Worm (Caenorhabditis elegans): ENCODE data around the gene F42F12.14.

Gene F42F12.14

ce11 chrX:12362951-12363486 is 14.6 kb downstream of the F42F12.14 start (continued):
- TF ChIP-seq efl-1 (optimal IDR thresholded peaks at IDR 0.05) (peak; percentile 80 to 83), efl-1 (GFP tag; optimal IDR thresholded peaks at IDR 0.05 in 1 of 2) (peak; percentile 52 to 96), ama-1 (optimal IDR thresholded peaks at IDR 0.05) (no peak), aha-1 (tag; optimal IDR thresholded peaks at IDR 0.05) (peak; percentile 92), hlh-17 (GFP tag; optimal IDR thresholded peaks at IDR 0.05; ENCODE audit: borderline replicate concordance) (no peak), egl-13 (tag; optimal IDR thresholded peaks at IDR 0.05) (peak; percentile 96), C16A3.4 (tag; optimal IDR thresholded peaks at IDR 0.05) (peak; percentile 99), lin-13 (GFP tag; optimal IDR thresholded peaks at IDR 0.05) (peak; percentile 96), nhr-90 (tag; optimal IDR thresholded peaks at IDR 0.05; ENCODE audit: poor library complexity) (peak; percentile 99), unc-98 (GFP tag; IDR thresholded peaks at IDR 0.05) (peak; percentile 68), nhr-11 (tag; optimal IDR thresholded peaks at IDR 0.05) (peak; percentile 100), ztf-4 (tag; optimal IDR thresholded peaks at IDR 0.05) (peak; percentile 96), ceh-8 (GFP tag; optimal IDR thresholded peaks at IDR 0.05) (peak; percentile 96), ets-5 (GFP tag; IDR thresholded peaks at IDR 0.05) (no peak), pag-3 (tag; optimal IDR thresholded peaks at IDR 0.05; ENCODE audit: borderline replicate concordance, insufficient read depth) (peak; percentile 76), mep-1 (tag; optimal IDR thresholded peaks at IDR 0.05) (peak; percentile 100), elt-2 (tag; optimal IDR thresholded peaks at IDR 0.05) (peak; percentile 91), sptf-1 (tag; optimal IDR thresholded peaks at IDR 0.05) (no peak), jun-1 (tag; optimal IDR thresholded peaks at IDR 0.05) (peak; percentile 99), dsc-1 (tag; optimal IDR thresholded peaks at IDR 0.05) (peak; percentile 100), zag-1 (tag; optimal IDR thresholded peaks at IDR 0.05) (peak; percentile 84), irx-1 (tag; optimal IDR thresholded peaks at IDR 0.05) (peak; percentile 99), unc-62 (GFP tag; optimal IDR thresholded peaks at IDR 0.05) (no peak), mdl-1 (tag; optimal IDR thresholded peaks at IDR 0.05) (peak in 1 of 2 experiments; percentile 86), fkh-4 (tag; optimal IDR thresholded peaks at IDR 0.05; ENCODE audit: borderline replicate concordance) (peak; percentile 88), elt-3 (tag; optimal IDR thresholded peaks at IDR 0.05) (peak in 4 of 6 experiments; percentile 54 to 100 (median 89)), blmp-1 (tag; optimal IDR thresholded peaks at IDR 0.05) (peak; percentile 54), mef-2 (tag; optimal IDR thresholded peaks at IDR 0.05) (peak; percentile 74), C34B4.2 (tag; optimal IDR thresholded peaks at IDR 0.05) (no peak), nhr-77 (tag; optimal IDR thresholded peaks at IDR 0.05) (peak; percentile 99), nhr-19 (GFP tag; conservative IDR thresholded peaks at IDR 0.05) (peak; percentile 97), lin-15B (tag; optimal IDR thresholded peaks at IDR 0.05) (no peak), efl-3 (GFP tag; optimal IDR thresholded peaks at IDR 0.05) (peak; percentile 67)

DNA sequence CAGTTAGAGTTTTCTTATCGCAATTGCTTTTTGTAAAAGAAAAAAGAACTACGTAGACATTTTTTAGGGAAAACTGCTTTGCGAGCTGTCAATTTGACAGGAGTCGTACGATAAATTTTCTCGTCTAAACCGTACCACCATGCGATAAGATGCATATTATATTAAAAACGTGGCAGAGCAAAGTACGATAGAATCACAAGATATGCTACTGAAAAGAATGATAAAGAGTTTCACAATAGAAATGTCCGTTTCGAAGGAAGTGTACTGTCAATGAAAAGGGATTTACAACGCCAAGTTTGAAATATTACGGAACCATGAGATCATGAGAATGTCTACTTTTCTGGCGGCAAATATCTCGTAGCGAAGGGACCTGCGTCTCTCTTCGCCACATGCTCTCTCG is 16.4 kb downstream of the F42F12.14 start, which contains the start of gene F19H6.5:
Gene F19H6.5 (minus strand): TSS at position 101 of the 400 bp plus-strand sequence.
- no peak for TF ChIP-seq F16B12.6 (tag; optimal IDR thresholded peaks at IDR 0.05)
- no peak for TF ChIP-seq mdl-1 (tag; optimal IDR thresholded peaks at IDR 0.05)
- no peak for TF ChIP-seq hlh-17 (GFP tag; optimal IDR thresholded peaks at IDR 0.05; ENCODE audit: borderline replicate concordance)
- no peak for TF ChIP-seq hpl-2 (GFP tag; optimal IDR thresholded peaks at IDR 0.05)
- TF ChIP-seq nhr-47 (tag; optimal IDR thresholded peaks at IDR 0.05) = no peak
- no peak for TF ChIP-seq nhr-90 (tag; optimal IDR thresholded peaks at IDR 0.05; ENCODE audit: poor library complexity)
- no peak for TF ChIP-seq elt-3 (tag; optimal IDR thresholded peaks at IDR 0.05)
- no peak for TF ChIP-seq zip-4 (GFP tag; optimal IDR thresholded peaks at IDR 0.05)
- TF ChIP-seq fos-1 (tag; optimal IDR thresholded peaks at IDR 0.05) = no peak
- TF ChIP-seq nhr-19 (GFP tag; conservative IDR thresholded peaks at IDR 0.05) = no peak

DNA sequence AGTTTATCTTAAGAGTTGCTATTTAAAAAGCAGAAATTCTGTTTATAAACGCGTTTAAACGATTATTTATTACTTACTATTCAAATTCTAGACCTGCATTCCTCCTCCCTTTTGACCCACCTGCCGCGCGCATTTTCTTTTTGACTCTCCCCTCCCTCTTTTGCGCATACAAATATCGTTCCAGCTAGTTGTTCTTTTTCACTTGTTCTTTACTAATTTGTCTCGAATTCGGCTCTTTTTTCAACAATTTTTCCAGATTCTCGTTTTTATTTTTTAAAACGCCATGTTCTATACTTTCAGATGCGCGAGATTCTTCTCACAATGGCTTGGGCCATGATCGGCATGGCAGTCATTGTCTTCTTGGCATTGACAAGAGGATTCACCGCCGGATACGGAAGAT is 17.0 kb downstream of the F42F12.14 start, which contains the start of gene F19H6.4:
Gene F19H6.4 (plus strand): TSS at position 301 of the 400 bp plus-strand sequence.
- no peak for TF ChIP-seq ztf-4 (tag; optimal IDR thresholded peaks at IDR 0.05)
- no peak for TF ChIP-seq snpc-4 (tag; optimal IDR thresholded peaks at IDR 0.05)
- no peak for TF ChIP-seq hpl-2 (GFP tag; optimal IDR thresholded peaks at IDR 0.05)
- no peak for TF ChIP-seq rnt-1 (tag; optimal IDR thresholded peaks at IDR 0.05)
- TF ChIP-seq sup-37 (GFP tag; optimal IDR thresholded peaks at IDR 0.05) = no peak
- no peak for TF ChIP-seq elt-2 (tag; optimal IDR thresholded peaks at IDR 0.05)
- TF ChIP-seq nhr-20 (tag; optimal IDR thresholded peaks at IDR 0.05) = no peak
- no peak for TF ChIP-seq vab-15 (tag; optimal IDR thresholded peaks at IDR 0.05)
- TF ChIP-seq pag-3 (tag; optimal IDR thresholded peaks at IDR 0.05; ENCODE audit: borderline replicate concordance, insufficient read depth) = no peak
- no peak for TF ChIP-seq unc-98 (GFP tag; IDR thresholded peaks at IDR 0.05)
- TF ChIP-seq sox-4 (tag; optimal IDR thresholded peaks at IDR 0.05) = no peak
- no peak for TF ChIP-seq F16B12.6 (tag; optimal IDR thresholded peaks at IDR 0.05)
- no peak for TF ChIP-seq nhr-84 (tag; optimal IDR thresholded peaks at IDR 0.05)
- no peak for TF ChIP-seq jun-1 (tag; optimal IDR thresholded peaks at IDR 0.05)
- no peak for TF ChIP-seq unc-86 (tag; optimal IDR thresholded peaks at IDR 0.05)

Measured in whole organism, L1 larva.